Fruit fly (Drosophila melanogaster): Measurements from ENCODE around the gene Arf1.
A peak's percentile ranks its signal among the peaks of the same experiment; 100 is the strongest.

The Arf1 gene

dm6 chr3L:22868070-22868469 is 4.0 kb downstream of the Arf1 start, which contains the start of gene EMC4 (continued):
- no peak for TF ChIP-seq GATAe (GFP tag; conservative IDR thresholded peaks at IDR 0.05)
- no peak for TF ChIP-seq ro (GFP tag; IDR thresholded peaks at IDR 0.05)
- TF ChIP-seq CG13894 (tag; optimal IDR thresholded peaks at IDR 0.05), result peak; percentile 38
- TF ChIP-seq CG4617 (GFP tag; optimal IDR thresholded peaks at IDR 0.05; ENCODE audit: borderline replicate concordance), result peak; percentile 78
- no peak for TF ChIP-seq CG17612 (GFP tag; IDR thresholded peaks at IDR 0.05)
- peak; percentile 23 for TF ChIP-seq CG11398 (GFP tag; optimal IDR thresholded peaks at IDR 0.05)
- peak; percentile 53 for TF ChIP-seq CG34376 (GFP tag; optimal IDR thresholded peaks at IDR 0.05)
- no peak for TF ChIP-seq CG15479 (GFP tag; optimal IDR thresholded peaks at IDR 0.05)
- peak; percentile 28 for TF ChIP-seq CG18476 (GFP tag; optimal IDR thresholded peaks at IDR 0.05)
- peak; percentile 28 for TF ChIP-seq CG10979 (tag; optimal IDR thresholded peaks at IDR 0.05)
- TF ChIP-seq Tbp (GFP tag; optimal IDR thresholded peaks at IDR 0.05), result no peak
- TF ChIP-seq CG12299 (tag; optimal IDR thresholded peaks at IDR 0.05), result no peak
- no peak for TF ChIP-seq H15 (GFP tag; IDR thresholded peaks at IDR 0.05)
- TF ChIP-seq CG17186 (GFP tag; optimal IDR thresholded peaks at IDR 0.05), result peak; percentile 48
- TF ChIP-seq dm (GFP tag; optimal IDR thresholded peaks at IDR 0.05), result peak; percentile 3
- no peak for TF ChIP-seq pros (GFP tag; optimal IDR thresholded peaks at IDR 0.05)
- no peak for TF ChIP-seq kah (GFP tag; optimal IDR thresholded peaks at IDR 0.05)
- peak; percentile 14 for TF ChIP-seq nerfin-1 (tag; optimal IDR thresholded peaks at IDR 0.05)
- no peak; the same call in 1 of the 2 replicates for TF ChIP-seq ara (GFP tag; IDR thresholded peaks at IDR 0.05)
- no peak for TF ChIP-seq CG31441 (GFP tag; IDR thresholded peaks at IDR 0.05)
- TF ChIP-seq CG15601 (tag; optimal IDR thresholded peaks at IDR 0.05), result no peak
- TF ChIP-seq CG11456 (GFP tag; IDR thresholded peaks at IDR 0.05), result peak; percentile 36; the same call in 2 of the 3 replicates
- TF ChIP-seq luna (GFP tag; optimal IDR thresholded peaks at IDR 0.05), result no peak
- TF ChIP-seq Hmr (GFP tag; optimal IDR thresholded peaks at IDR 0.05), result peak; percentile 29
- TF ChIP-seq dati (GFP tag; IDR thresholded peaks at IDR 0.05), result no peak
- TF ChIP-seq CG11504 (tag; optimal IDR thresholded peaks at IDR 0.05), result peak; percentile 29
- 0 out of 2 replicates have a peak, but pooled peaks have one; percentile 20 for TF ChIP-seq CG2129 (GFP tag; IDR thresholded peaks at IDR 0.05; ENCODE audit: partially characterized antibody)
- TF ChIP-seq CG2712 (tag; optimal IDR thresholded peaks at IDR 0.05), result peak; percentile 36
- peak; percentile 50; the same call in 1 of the 3 replicates for TF ChIP-seq CG7963 (GFP tag; IDR thresholded peaks at IDR 0.05; ENCODE audit: partially characterized antibody)
- TF ChIP-seq YL-1 (GFP tag; optimal IDR thresholded peaks at IDR 0.05), result peak; percentile 96
- no peak for TF ChIP-seq ham (GFP tag; IDR thresholded peaks at IDR 0.05)
- peak; percentile 22 for TF ChIP-seq CG1233 (GFP tag; optimal IDR thresholded peaks at IDR 0.05)
- no peak for TF ChIP-seq Poxn (GFP tag; IDR thresholded peaks at IDR 0.05)
- TF ChIP-seq CG15696 (tag; optimal IDR thresholded peaks at IDR 0.05), result no peak
- TF ChIP-seq lbe (GFP tag; optimal IDR thresholded peaks at IDR 0.05), result peak; percentile 80
- TF ChIP-seq grau (tag; optimal IDR thresholded peaks at IDR 0.05), result peak; percentile 43
- TF ChIP-seq Max (GFP tag; optimal IDR thresholded peaks at IDR 0.05), result peak; percentile 6
- peak; percentile 14 for TF ChIP-seq NC2β (GFP tag; optimal IDR thresholded peaks at IDR 0.05)
- TF ChIP-seq H2.0 (GFP tag; IDR thresholded peaks at IDR 0.05), result no peak
- TF ChIP-seq CG15011 (GFP tag; optimal IDR thresholded peaks at IDR 0.05), result no peak
- TF ChIP-seq CG6175 (GFP tag; IDR thresholded peaks at IDR 0.05), result peak; percentile 21; the same call in 1 of the 3 replicates
- no peak for TF ChIP-seq CG43689 (GFP tag; IDR thresholded peaks at IDR 0.05)
- no peak for TF ChIP-seq Optix (GFP tag; IDR thresholded peaks at IDR 0.05)
- no peak for TF ChIP-seq CG11695 (GFP tag; IDR thresholded peaks at IDR 0.05)
- TF ChIP-seq chinmo (GFP tag; IDR thresholded peaks at IDR 0.05; ENCODE audit: partially characterized antibody), result no peak
- peak; percentile 46 for TF ChIP-seq tx (GFP tag; optimal IDR thresholded peaks at IDR 0.05)
- no peak for TF ChIP-seq Ada2b (GFP tag; IDR thresholded peaks at IDR 0.05)
- TF ChIP-seq zf30C (GFP tag; optimal IDR thresholded peaks at IDR 0.05), result peak; percentile 64
- TF ChIP-seq CG33213 (GFP tag; optimal IDR thresholded peaks at IDR 0.05), result peak; percentile 63
- TF ChIP-seq bowl (GFP tag; IDR thresholded peaks at IDR 0.05), result no peak
- TF ChIP-seq br (optimal IDR thresholded peaks at IDR 0.05), result no peak
- peak; percentile 7 for TF ChIP-seq CG13424 (tag; optimal IDR thresholded peaks at IDR 0.05)

Data from whole organism, embryonic.